Worm (Caenorhabditis elegans) whole organism, young adult: ENCODE results near the gene osm-1.

ENCODE experiments used
- C06A6.2 ChIP-seq: fragments of 200-800 bp; sonication (Bioruptor generic); conservative IDR thresholded peaks from 2 replicates; pipeline ENCODE4 v1.3.6; 2022; ENCODE audit warnings: missing genetic modification characterization, missing compliant biosample characterization
- F10E7.11 ChIP-seq: sonication (generic microtip); optimal IDR thresholded peaks from 2 replicates; lab custom pipeline; 2017; ENCODE audit warnings: mild to moderate bottlenecking, missing genetic modification characterization, moderate library complexity, missing compliant biosample characterization
- F23B12.7 ChIP-seq: sonication (generic microtip); optimal IDR thresholded peaks from 2 replicates; lab custom pipeline; 2017; ENCODE audit warnings: missing genetic modification characterization, mild to moderate bottlenecking, missing compliant biosample characterization, antibody characterized with exemption, moderate library complexity; ENCODE audit not compliant: insufficient read depth
- F33H1.4 ChIP-seq: fragments of 200-800 bp; sonication (Bioruptor generic); IDR thresholded peaks from 2 replicates; pipeline ENCODE4 v1.3.6; 2022; ENCODE audit warnings: missing genetic modification reagents, missing genetic modification characterization, missing compliant biosample characterization
- F37B4.10 ChIP-seq: fragments of 200-800 bp; sonication (Bioruptor generic); IDR thresholded peaks from 2 replicates; pipeline ENCODE4 v1.3.6; 2022; ENCODE audit warnings: missing genetic modification characterization, missing compliant biosample characterization
- F39B2.1 ChIP-seq: fragments of 200-800 bp; sonication (Bioruptor generic); IDR thresholded peaks from 2 replicates; pipeline ENCODE4 v1.3.6; 2022; ENCODE audit warnings: missing genetic modification reagents, missing genetic modification characterization, missing compliant biosample characterization
- F57A8.1 ChIP-seq: fragments of 200-800 bp; sonication (Bioruptor generic); optimal IDR thresholded peaks from 2 replicates; lab custom pipeline; 2018; ENCODE audit warnings: mild to moderate bottlenecking, missing genetic modification characterization, moderate library complexity, missing compliant biosample characterization
- F57C9.4 ChIP-seq: sonication (generic microtip); optimal IDR thresholded peaks from 2 replicates; lab custom pipeline; 2017; ENCODE audit warnings: mild to moderate bottlenecking, missing genetic modification characterization, missing compliant biosample characterization
- K11D2.4 ChIP-seq: fragments of 200-800 bp; sonication (Bioruptor generic); IDR thresholded peaks from 2 replicates; pipeline ENCODE4 v1.3.6; 2022; ENCODE audit warnings: missing genetic modification reagents, missing genetic modification characterization, missing compliant biosample characterization
- T26A5.8 ChIP-seq: sonication (generic microtip); optimal IDR thresholded peaks from 2 replicates; lab custom pipeline; 2016; ENCODE audit warnings: missing genetic modification characterization, missing compliant biosample characterization
- Y53G8AR.9 ChIP-seq: fragments of 200-800 bp; sonication (Bioruptor generic); conservative IDR thresholded peaks from 2 replicates; pipeline ENCODE4 v1.3.6; 2022; ENCODE audit warnings: missing genetic modification reagents, missing genetic modification characterization, missing compliant biosample characterization
- Y56A3A.18 ChIP-seq: fragments of 200-800 bp; sonication (Bioruptor generic); IDR thresholded peaks from 2 replicates; pipeline ENCODE4 v1.3.6; 2022; ENCODE audit warnings: missing genetic modification reagents, missing genetic modification characterization, missing compliant biosample characterization
- aptf-2 ChIP-seq: fragments of 200-800 bp; sonication (Bioruptor generic); conservative IDR thresholded peaks from 2 replicates; pipeline ENCODE4 v1.3.6; 2022; ENCODE audit warnings: missing genetic modification reagents, missing genetic modification characterization, missing compliant biosample characterization
- aptf-3 ChIP-seq: fragments of 200-800 bp; sonication (Bioruptor generic); IDR thresholded peaks from 2 replicates; pipeline ENCODE4 v1.3.6; 2022; ENCODE audit warnings: missing genetic modification characterization, missing compliant biosample characterization
- attf-5 ChIP-seq: fragments of 200-800 bp; sonication (Bioruptor generic); optimal IDR thresholded peaks from 2 replicates; lab custom pipeline; 2018; ENCODE audit warnings: mild to moderate bottlenecking, missing genetic modification characterization, missing compliant biosample characterization
- ccch-3 ChIP-seq: fragments of 200-800 bp; sonication (Bioruptor generic); optimal IDR thresholded peaks from 2 replicates; lab custom pipeline; 2018; ENCODE audit warnings: mild to moderate bottlenecking, missing genetic modification characterization, missing compliant biosample characterization
- cebp-1 ChIP-seq, 2 experiments: fragments of 200-800 bp in 1 of 2; sonication (Bioruptor generic) in 1 of 2; sonication (generic microtip) in 1 of 2; IDR thresholded peaks in 1 of 2; optimal IDR thresholded peaks in 1 of 2; 2 replicates each; pipeline versions ENCODE4 v1.3.6 to Lab custom; 2017 to 2022; ENCODE audit warnings: missing compliant biosample characterization in 2 of 2, missing genetic modification characterization in 2 of 2, mild to moderate bottlenecking in 1 of 2, missing genetic modification reagents in 1 of 2, moderate library complexity in 1 of 2
- ceh-27 ChIP-seq: fragments of 200-800 bp; sonication (Bioruptor generic); optimal IDR thresholded peaks from 2 replicates; lab custom pipeline; 2018; ENCODE audit warnings: mild to moderate bottlenecking, missing genetic modification characterization, moderate library complexity, missing compliant biosample characterization
- ceh-58 ChIP-seq: fragments of 200-800 bp; sonication (Bioruptor generic); IDR thresholded peaks from 2 replicates; pipeline ENCODE4 v1.3.6; 2022; ENCODE audit warnings: missing genetic modification characterization, missing compliant biosample characterization
- ceh-79 ChIP-seq: sonication (generic microtip); optimal IDR thresholded peaks from 2 replicates; lab custom pipeline; 2017; ENCODE audit warnings: mild to moderate bottlenecking, missing genetic modification characterization, missing compliant biosample characterization
- egl-18 ChIP-seq: fragments of 200-800 bp; sonication (Bioruptor generic); IDR thresholded peaks from 2 replicates; pipeline ENCODE4 v1.3.6; 2022; ENCODE audit warnings: missing genetic modification reagents, missing genetic modification characterization, missing compliant biosample characterization
- ekl-4 ChIP-seq: fragments of 200-800 bp; sonication (Bioruptor generic); IDR thresholded peaks from 2 replicates; pipeline ENCODE4 v1.3.6; 2022; ENCODE audit warnings: missing genetic modification reagents, missing genetic modification characterization, missing compliant biosample characterization
- him-1 ChIP-seq: sonication (generic microtip); optimal IDR thresholded peaks from 2 replicates; lab custom pipeline; 2016; ENCODE audit warnings: missing genotype, missing genetic modification reagents, missing genetic modification characterization, missing compliant biosample characterization
- hsf-1 ChIP-seq: fragments of 200-800 bp; sonication (Bioruptor generic); IDR thresholded peaks from 2 replicates; pipeline ENCODE4 v1.3.6; 2022; ENCODE audit warnings: missing genetic modification reagents, missing genetic modification characterization, missing compliant biosample characterization
- let-526 ChIP-seq: fragments of 200-800 bp; sonication (Bioruptor generic); IDR thresholded peaks from 2 replicates; pipeline ENCODE4 v1.3.6; 2022; ENCODE audit warnings: missing genetic modification reagents, missing genetic modification characterization, missing compliant biosample characterization
- let-607 ChIP-seq, 2 experiments: fragments of 200-800 bp in 1 of 2; sonication (Bioruptor generic) in 1 of 2; sonication (generic microtip) in 1 of 2; optimal IDR thresholded peaks; 2 replicates each; lab custom pipeline; 2016 to 2018; ENCODE audit warnings: mild to moderate bottlenecking in 2 of 2, missing compliant biosample characterization in 2 of 2, missing genetic modification characterization in 2 of 2, moderate library complexity in 2 of 2, missing genotype in 1 of 2
- lin-26 ChIP-seq: fragments of 200-800 bp; sonication (Bioruptor generic); IDR thresholded peaks from 2 replicates; pipeline ENCODE4 v1.3.6; 2022; ENCODE audit warnings: missing genetic modification reagents, missing genetic modification characterization, missing compliant biosample characterization
- lir-1 ChIP-seq: fragments of 200-800 bp; sonication (Bioruptor generic); conservative IDR thresholded peaks from 2 replicates; pipeline ENCODE4 v1.3.6; 2022; ENCODE audit warnings: missing genetic modification reagents, missing genetic modification characterization, missing compliant biosample characterization
- nhr-120 ChIP-seq: fragments of 200-800 bp; sonication (Bioruptor generic); IDR thresholded peaks from 2 replicates; pipeline ENCODE4 v1.3.6; 2022; ENCODE audit warnings: missing genetic modification characterization, missing compliant biosample characterization
- nhr-27 ChIP-seq: fragments of 200-800 bp; sonication (Bioruptor generic); optimal IDR thresholded peaks from 2 replicates; lab custom pipeline; 2018; ENCODE audit warnings: mild to moderate bottlenecking, missing genetic modification characterization, moderate library complexity, missing compliant biosample characterization
- rcor-1 ChIP-seq: fragments of 200-800 bp; sonication (Bioruptor generic); IDR thresholded peaks from 2 replicates; pipeline ENCODE4 v1.3.6; 2022; ENCODE audit warnings: missing genetic modification reagents, missing genetic modification characterization, missing compliant biosample characterization
- repo-1 ChIP-seq: sonication (generic microtip); optimal IDR thresholded peaks from 2 replicates; lab custom pipeline; 2017; ENCODE audit warnings: mild to moderate bottlenecking, missing genetic modification characterization, missing compliant biosample characterization
- rpc-1 ChIP-seq, 2 experiments: fragments of 150-350 bp in 1 of 2; sonication (generic microtip) in 1 of 2; optimal IDR thresholded peaks; 2 replicates each; lab custom pipeline; 2014 to 2018; ENCODE audit warnings: missing biosample characterization in 1 of 2, missing genetic modification characterization in 1 of 2, missing genetic modification reagents in 1 of 2, missing genotype in 1 of 2
- sptf-2 ChIP-seq: fragments of 200-800 bp; sonication (Bioruptor generic); optimal IDR thresholded peaks from 2 replicates; lab custom pipeline; 2018; ENCODE audit warnings: mild to moderate bottlenecking, missing genetic modification characterization, missing compliant biosample characterization
- tbx-9 ChIP-seq: sonication (generic microtip); optimal IDR thresholded peaks from 2 replicates; lab custom pipeline; 2016; ENCODE audit warnings: borderline replicate concordance, missing genetic modification characterization, inconsistent platforms, missing compliant biosample characterization
- unc-130 ChIP-seq: sonication (generic microtip); optimal IDR thresholded peaks from 2 replicates; lab custom pipeline; 2016; ENCODE audit warnings: missing genetic modification reagents, missing genetic modification characterization, missing compliant biosample characterization
- zfh-2 ChIP-seq: fragments of 200-800 bp; sonication (Bioruptor generic); conservative IDR thresholded peaks from 2 replicates; pipeline ENCODE4 v1.3.6; 2022; ENCODE audit warnings: missing genetic modification reagents, missing genetic modification characterization, missing compliant biosample characterization

Gene osm-1

DNA sequence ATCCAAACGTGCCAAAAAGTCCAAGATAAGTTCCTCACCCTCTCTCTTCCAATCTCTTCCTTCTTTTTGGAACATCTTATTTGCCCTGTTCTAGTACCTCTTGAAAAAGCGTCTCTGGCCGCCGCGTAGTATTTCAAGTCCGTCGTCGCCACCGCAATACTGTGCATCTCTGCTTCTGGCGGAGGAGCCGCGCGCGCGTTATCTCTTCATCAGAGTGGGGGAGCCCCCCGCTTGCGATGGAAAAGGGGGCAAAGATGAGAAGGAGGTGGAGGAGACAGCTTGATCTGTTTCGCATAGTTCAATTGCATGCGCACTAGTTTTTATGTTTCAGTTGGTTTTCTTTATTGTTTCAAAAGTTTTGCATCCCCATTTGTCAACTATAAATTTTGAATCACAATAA is 12.7 kb upstream of the osm-1 start:
- TF ChIP-seq unc-130 (GFP tag; lab: Kevin White, UChicago) (no peak), F37B4.10 (GFP tag; lab: Robert Waterston, UW) (0 out of 2 replicates have a peak, but pooled peaks have one; percentile 42), rcor-1 (GFP tag; lab: Robert Waterston, UW) (no peak), zfh-2 (peak; percentile 86), F23B12.7 (tag; lab: Kevin White, UChicago) (no peak), lir-1 (GFP tag; lab: Robert Waterston, UW) (no peak), F57A8.1 (GFP tag; lab: Kevin White, UChicago) (no peak), K11D2.4 (GFP tag; lab: Robert Waterston, UW) (no peak), aptf-2 (GFP tag; lab: Robert Waterston, UW) (no peak), nhr-27 (tag; lab: Kevin White, UChicago) (no peak), let-526 (GFP tag; lab: Robert Waterston, UW) (no peak), F57C9.4 (tag; lab: Kevin White, UChicago) (no peak), T26A5.8 (no peak), Y53G8AR.9 (GFP tag; lab: Robert Waterston, UW) (no peak), attf-5 (GFP tag; lab: Kevin White, UChicago) (no peak), lin-26 (GFP tag; lab: Robert Waterston, UW) (0 out of 2 replicates have a peak, but pooled peaks have one; percentile 15), ceh-27 (peak; percentile 18), tbx-9 (tag; lab: Kevin White, UChicago) (no peak), ccch-3 (GFP tag; lab: Kevin White, UChicago) (no peak), egl-18 (GFP tag; lab: Robert Waterston, UW) (no peak), repo-1 (no peak), let-607 (tag; optimal IDR thresholded peaks at IDR 0.05; lab: Kevin White, UChicago) (no peak), F10E7.11 (no peak), ceh-58 (GFP tag; lab: Robert Waterston, UW) (0 out of 2 replicates have a peak, but pooled peaks have one; percentile 51), hsf-1 (GFP tag; lab: Robert Waterston, UW) (no peak), C06A6.2 (GFP tag; lab: Robert Waterston, UW) (no peak), ceh-79 (tag; lab: Kevin White, UChicago) (no peak)

DNA sequence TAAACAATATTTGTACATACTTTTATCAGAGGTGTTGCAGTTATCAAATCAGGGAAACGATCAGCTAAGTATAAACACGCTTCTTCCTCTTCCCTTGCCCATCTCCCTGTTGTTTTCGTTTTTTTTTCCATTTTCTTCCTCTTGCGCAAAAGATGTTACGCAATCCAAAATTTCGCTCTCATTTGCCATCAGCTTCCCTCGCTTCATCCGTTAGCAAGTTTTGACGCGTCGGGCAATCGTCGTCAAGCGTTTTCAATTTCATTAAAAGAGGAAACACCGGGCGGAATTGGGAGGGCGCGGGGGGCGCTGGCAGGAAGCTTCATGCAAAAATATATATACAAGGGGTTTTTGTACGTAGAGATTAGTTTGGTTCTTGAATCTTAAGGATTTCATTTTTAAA is 10.5 kb upstream of the osm-1 start:
- TF ChIP-seq sptf-2 (GFP tag; lab: Kevin White, UChicago) (no peak), cebp-1 (GFP tag; IDR thresholded peaks at IDR 0.05; lab: Robert Waterston, UW) (no peak), cebp-1 (tag; optimal IDR thresholded peaks at IDR 0.05; lab: Kevin White, UChicago) (no peak), nhr-120 (no peak)

- TF ChIP-seq rpc-1 (optimal IDR thresholded peaks at IDR 0.05; lab: Kevin White, UChicago) (no peak), rpc-1 (tag; optimal IDR thresholded peaks at IDR 0.05; lab: Kevin White, UChicago) (no peak), aptf-3 (no peak), him-1 (tag; lab: Kevin White, UChicago) (no peak), F39B2.1 (GFP tag; lab: Robert Waterston, UW) (no peak), F33H1.4 (no peak), ekl-4 (GFP tag; lab: Robert Waterston, UW) (no peak), F57A8.1 (GFP tag; lab: Kevin White, UChicago) (no peak), Y56A3A.18 (GFP tag; lab: Robert Waterston, UW) (no peak), unc-130 (GFP tag; lab: Kevin White, UChicago) (no peak)
- TF ChIP-seq, all 124 proteins: peak for 0
Observed at ce11 chrX:16530455-16530854, 10.0 kb upstream of the osm-1 start.
